Fruit fly (Drosophila melanogaster): ENCODE data around the gene CG3513.

dm6 chr2L:3719414-3719959, 26.5 kb upstream of the CG3513 start:
- TF ChIP-seq CG7368 (GFP tag; optimal IDR thresholded peaks at IDR 0.05) (peak; percentile 27), CG6854 (GFP tag; optimal IDR thresholded peaks at IDR 0.05) (no peak), CG6163 (GFP tag; IDR thresholded peaks at IDR 0.05) (no peak), esn (GFP tag; optimal IDR thresholded peaks at IDR 0.05) (no peak), CG31627 (GFP tag; optimal IDR thresholded peaks at IDR 0.05) (no peak)

Measured in whole organism, prepupa.